Fruit fly (Drosophila melanogaster) whole organism, embryonic: ENCODE results near the gene CG42656.

Source experiments
- Aef1 ChIP-seq: fragments of 200-800 bp; sonication (Bioruptor generic); IDR thresholded peaks from 3 replicates; pipeline ENCODE4 v1.3.6; 2022; ENCODE audit warnings: missing biosample characterization, missing genetic modification characterization
- Awh ChIP-seq: fragments of 200-800 bp; sonication (Bioruptor generic); IDR thresholded peaks from 2 replicates; pipeline ENCODE4, ENCODE4 v1.3.6; 2022; ENCODE audit warnings: missing biosample characterization, missing genetic modification characterization
- B-H1 ChIP-seq: fragments of 200-800 bp; sonication (Bioruptor generic); IDR thresholded peaks from 3 replicates; pipeline ENCODE4 v1.3.6; 2022; ENCODE audit warnings: missing biosample characterization, missing genetic modification characterization
- Bteb2 ChIP-seq: fragments of 200-800 bp; sonication (Bioruptor generic); optimal IDR thresholded peaks from 2 replicates; lab custom pipeline; 2016; ENCODE audit warnings: missing biosample characterization, missing genetic modification characterization
- CG10979 ChIP-seq: fragments of 200-800 bp; sonication (Bioruptor generic); optimal IDR thresholded peaks from 2 replicates; lab custom pipeline; 2018; ENCODE audit warnings: missing biosample characterization, mild to moderate bottlenecking, missing genetic modification characterization, moderate library complexity
- CG11093 ChIP-seq: fragments of 200-800 bp; sonication (Bioruptor generic); IDR thresholded peaks from 3 replicates; pipeline ENCODE4 v1.3.6; 2022; ENCODE audit warnings: missing biosample characterization, missing genetic modification characterization
- CG12236 ChIP-seq: fragments of 200-800 bp; sonication (Bioruptor generic); optimal IDR thresholded peaks from 2 replicates; lab custom pipeline; 2016; ENCODE audit warnings: missing biosample characterization, missing genetic modification characterization
- CG13296 ChIP-seq: fragments of 200-800 bp; sonication (Bioruptor generic); optimal IDR thresholded peaks from 3 replicates; lab custom pipeline; 2018; ENCODE audit warnings: missing biosample characterization, mild to moderate bottlenecking, missing genetic modification characterization
- CG13775 ChIP-seq: fragments of 200-800 bp; sonication (Bioruptor generic); optimal IDR thresholded peaks from 3 replicates; lab custom pipeline; 2017; ENCODE audit warnings: missing biosample characterization, mild to moderate bottlenecking, missing genetic modification characterization
- CG14667 ChIP-seq: fragments of 200-800 bp; sonication (Bioruptor generic); IDR thresholded peaks from 2 replicates; pipeline ENCODE4 v1.3.6; 2022; ENCODE audit warnings: missing biosample characterization, missing genetic modification characterization
- CG1529 ChIP-seq: fragments of 200-800 bp; sonication (Bioruptor generic); optimal IDR thresholded peaks from 3 replicates; lab custom pipeline; 2018; ENCODE audit warnings: missing biosample characterization, missing genetic modification characterization
- CG15479 ChIP-seq: fragments of 200-800 bp; sonication (Bioruptor generic); optimal IDR thresholded peaks from 3 replicates; lab custom pipeline; 2019; ENCODE audit warnings: missing biosample characterization, mild to moderate bottlenecking, missing genetic modification characterization, moderate library complexity
- CG15601 ChIP-seq: fragments of 200-800 bp; sonication (Bioruptor generic); optimal IDR thresholded peaks from 3 replicates; lab custom pipeline; 2019; ENCODE audit warnings: missing biosample characterization, mild to moderate bottlenecking, missing genetic modification characterization, moderate library complexity
- CG17186 ChIP-seq: fragments of 200-800 bp; sonication (Bioruptor generic); optimal IDR thresholded peaks from 3 replicates; lab custom pipeline; 2017; ENCODE audit warnings: missing biosample characterization, missing genetic modification reagents, missing genetic modification characterization
- CG17829 ChIP-seq: fragments of 200-800 bp; optimal IDR thresholded peaks from 2 replicates; lab custom pipeline; 2019; ENCODE audit warnings: missing biosample characterization, mild to moderate bottlenecking, missing genetic modification characterization, moderate library complexity
- CG30020 ChIP-seq: fragments of 200-800 bp; optimal IDR thresholded peaks from 2 replicates; lab custom pipeline; 2019; ENCODE audit warnings: missing biosample characterization, mild to moderate bottlenecking, missing genetic modification characterization, moderate library complexity
- CG43689 ChIP-seq: fragments of 200-800 bp; sonication (Bioruptor generic); IDR thresholded peaks from 2 replicates; pipeline ENCODE4 v1.3.6; 2022; ENCODE audit warnings: missing biosample characterization, missing genetic modification characterization
- CG4424 ChIP-seq: fragments of 200-800 bp; sonication (Bioruptor generic); optimal IDR thresholded peaks from 3 replicates; lab custom pipeline; 2016; ENCODE audit warnings: missing biosample characterization, missing genetic modification characterization
- CG4707 ChIP-seq: fragments of 200-800 bp; sonication (Bioruptor generic); optimal IDR thresholded peaks from 2 replicates; lab custom pipeline; 2018; ENCODE audit warnings: missing biosample characterization, mild to moderate bottlenecking, missing genetic modification characterization, moderate library complexity
- CG5180 ChIP-seq: fragments of 200-800 bp; sonication (Bioruptor generic); optimal IDR thresholded peaks from 3 replicates; lab custom pipeline; 2017; ENCODE audit warnings: missing biosample characterization, missing genetic modification characterization, mild to moderate bottlenecking, moderate library complexity, missing genetic modification reagents
- CG9609 ChIP-seq: fragments of 200-800 bp; sonication (Bioruptor generic); optimal IDR thresholded peaks from 3 replicates; lab custom pipeline; 2016; ENCODE audit warnings: missing biosample characterization, missing genetic modification characterization
- CG9727 ChIP-seq: fragments of 200-800 bp; sonication (Bioruptor generic); optimal IDR thresholded peaks from 3 replicates; lab custom pipeline; 2017; ENCODE audit warnings: missing biosample characterization, mild to moderate bottlenecking, missing genetic modification characterization
- CG9876 ChIP-seq: fragments of 200-800 bp; sonication (Bioruptor generic); optimal IDR thresholded peaks from 2 replicates; lab custom pipeline; 2016; ENCODE audit warnings: missing biosample characterization, missing genetic modification characterization
- D ChIP-seq, 2 experiments: fragments of 200-800 bp in 1 of 2; fragments of >200 bp in 1 of 2; sonication (Bioruptor generic) in 1 of 2; optimal IDR thresholded peaks; 2 replicates in 1 of 2; 3 replicates in 1 of 2; lab custom pipeline; 2017; ENCODE audit warnings: mild to moderate bottlenecking in 1 of 2, missing biosample characterization in 1 of 2, missing genetic modification characterization in 1 of 2, missing genetic modification reagents in 1 of 2
- Dp ChIP-seq: fragments of 200-800 bp; sonication (Bioruptor generic); optimal IDR thresholded peaks from 2 replicates; lab custom pipeline; 2018; ENCODE audit warnings: missing biosample characterization, mild to moderate bottlenecking, missing genetic modification characterization, moderate library complexity
- Drgx ChIP-seq: fragments of 200-800 bp; sonication (Bioruptor generic); IDR thresholded peaks from 2 replicates; pipeline ENCODE4 v1.3.6; 2022; ENCODE audit warnings: missing biosample characterization, missing genetic modification characterization
- E2f2 ChIP-seq: fragments of 200-800 bp; sonication (Bioruptor generic); IDR thresholded peaks from 2 replicates; pipeline ENCODE4 v1.3.6; 2022; ENCODE audit warnings: missing biosample characterization, missing genetic modification characterization
- ERR ChIP-seq: fragments of 200-800 bp; sonication (Bioruptor generic); optimal IDR thresholded peaks from 2 replicates; lab custom pipeline; 2016; ENCODE audit warnings: missing biosample characterization, missing genetic modification characterization
- Eip74EF ChIP-seq, 2 experiments: fragments of 200-800 bp in 1 of 2; fragments of >200 bp in 1 of 2; sonication (Bioruptor generic) in 1 of 2; optimal IDR thresholded peaks; 2 replicates each; lab custom pipeline; 2017 to 2019; ENCODE audit warnings: missing biosample characterization in 2 of 2, missing genetic modification characterization in 2 of 2, mild to moderate bottlenecking in 1 of 2, moderate library complexity in 1 of 2
- Oaz ChIP-seq: fragments of 200-800 bp; sonication (Bioruptor generic); IDR thresholded peaks from 2 replicates; pipeline ENCODE4 v1.3.6; 2022; ENCODE audit warnings: missing biosample characterization, missing genetic modification characterization
- Rfx ChIP-seq: fragments of 200-800 bp; sonication (Bioruptor generic); IDR thresholded peaks from 2 replicates; pipeline ENCODE4 v1.3.6; 2022; ENCODE audit warnings: missing biosample characterization, missing genetic modification characterization
- YL-1 ChIP-seq: fragments of 200-800 bp; sonication (Bioruptor generic); optimal IDR thresholded peaks from 3 replicates; lab custom pipeline; 2017; ENCODE audit warnings: missing biosample characterization, mild to moderate bottlenecking, missing genetic modification characterization
- croc ChIP-seq: fragments of 200-800 bp; sonication (Bioruptor generic); conservative IDR thresholded peaks from 3 replicates; pipeline ENCODE4 v1.3.6; 2022; ENCODE audit warnings: missing biosample characterization, missing genetic modification characterization
- disco-r ChIP-seq: fragments of 200-800 bp; sonication (Bioruptor generic); optimal IDR thresholded peaks from 2 replicates; lab custom pipeline; 2016; ENCODE audit warnings: missing biosample characterization, missing genetic modification characterization
- ems ChIP-seq: fragments of 200-800 bp; sonication (Bioruptor generic); optimal IDR thresholded peaks from 3 replicates; lab custom pipeline; 2016; ENCODE audit warnings: missing biosample characterization, missing genetic modification characterization
- exex ChIP-seq: fragments of 200-800 bp; sonication (Bioruptor generic); optimal IDR thresholded peaks from 4 replicates; lab custom pipeline; 2018; ENCODE audit warnings: missing biosample characterization, mild to moderate bottlenecking, missing genetic modification characterization, moderate library complexity
- fu2 ChIP-seq: fragments of 200-800 bp; sonication (Bioruptor generic); optimal IDR thresholded peaks from 2 replicates; lab custom pipeline; 2016; ENCODE audit warnings: missing biosample characterization, missing genetic modification characterization
- gcm2 ChIP-seq: fragments of 200-800 bp; sonication (Bioruptor generic); optimal IDR thresholded peaks from 2 replicates; lab custom pipeline; 2016; ENCODE audit warnings: missing biosample characterization, missing genetic modification characterization
- grn ChIP-seq: fragments of 200-800 bp; sonication (Bioruptor generic); optimal IDR thresholded peaks from 3 replicates; lab custom pipeline; 2017; ENCODE audit warnings: missing biosample characterization, missing genetic modification characterization
- inv ChIP-seq: fragments of 200-800 bp; sonication (Bioruptor generic); IDR thresholded peaks from 2 replicates; pipeline ENCODE4 v1.3.6; 2022; ENCODE audit warnings: missing biosample characterization, missing genetic modification characterization; ENCODE audit not compliant: partially characterized antibody
- klu ChIP-seq: fragments of 200-800 bp; sonication (Bioruptor generic); IDR thresholded peaks from 2 replicates; pipeline ENCODE4 v1.3.6; 2022; ENCODE audit warnings: missing biosample characterization, missing genetic modification characterization
- nau ChIP-seq: fragments of 200-800 bp; sonication (Bioruptor generic); optimal IDR thresholded peaks from 3 replicates; lab custom pipeline; 2017; ENCODE audit warnings: missing biosample characterization, mild to moderate bottlenecking, missing genetic modification characterization, missing genetic modification reagents
- nerfin-1 ChIP-seq: fragments of 200-800 bp; sonication (Bioruptor generic); optimal IDR thresholded peaks from 3 replicates; lab custom pipeline; 2019; ENCODE audit warnings: missing biosample characterization, mild to moderate bottlenecking, missing genetic modification characterization, moderate library complexity
- pb ChIP-seq: fragments of 200-800 bp; sonication (Bioruptor generic); optimal IDR thresholded peaks from 3 replicates; lab custom pipeline; 2016; ENCODE audit warnings: missing biosample characterization, missing genetic modification characterization
- peb ChIP-seq: fragments of 200-800 bp; sonication (Bioruptor generic); IDR thresholded peaks from 2 replicates; pipeline ENCODE4 v1.3.6; 2022; ENCODE audit warnings: missing biosample characterization, missing genetic modification characterization
- ro ChIP-seq: fragments of 200-800 bp; sonication (Bioruptor generic); IDR thresholded peaks from 2 replicates; pipeline ENCODE4 v1.3.6; 2022; ENCODE audit warnings: missing biosample characterization, missing genetic modification characterization
- sens ChIP-seq: fragments of 200-800 bp; sonication (Bioruptor generic); peaks from one replicate; lab custom pipeline; 2016; ENCODE audit warnings: missing biosample characterization, missing genetic modification characterization
- so ChIP-seq: fragments of 200-800 bp; sonication (Bioruptor generic); IDR thresholded peaks from 3 replicates; pipeline ENCODE4 v1.3.6; 2022; ENCODE audit warnings: missing biosample characterization, missing genetic modification characterization
- tll ChIP-seq, 2 experiments: fragments of 200-800 bp in 1 of 2; fragments of >200 bp in 1 of 2; sonication (Bioruptor generic) in 1 of 2; optimal IDR thresholded peaks; 2 replicates each; lab custom pipeline; 2017 to 2019; ENCODE audit warnings: missing biosample characterization in 2 of 2, missing genetic modification characterization in 2 of 2, mild to moderate bottlenecking in 1 of 2, moderate library complexity in 1 of 2
- tx ChIP-seq: fragments of 200-800 bp; sonication (Bioruptor generic); optimal IDR thresholded peaks from 2 replicates; lab custom pipeline; 2016; ENCODE audit warnings: missing biosample characterization, missing genetic modification characterization

The CG42656 gene

DNA sequence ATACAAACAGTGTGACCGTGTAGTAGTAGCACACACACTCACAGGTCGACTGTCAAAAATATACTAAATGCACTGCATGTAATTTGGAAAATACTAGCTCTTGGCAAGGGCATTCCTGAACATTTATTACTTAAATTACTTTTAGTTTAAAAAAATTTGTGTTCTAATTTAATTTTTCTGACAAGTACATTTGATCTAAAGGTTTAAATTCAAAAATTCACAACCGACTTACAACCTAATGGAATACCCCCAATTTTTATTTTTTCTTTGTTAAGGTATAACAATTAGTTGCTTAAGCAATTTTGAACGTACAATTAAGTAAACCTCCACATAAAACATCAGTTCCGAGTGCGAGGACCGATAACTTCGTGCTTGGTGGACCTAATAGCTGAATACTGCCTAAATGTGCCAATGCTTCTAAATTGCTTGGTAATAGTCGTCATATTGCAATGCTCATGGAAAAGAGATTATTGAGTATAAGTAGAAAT is 19.3 kb downstream of the CG42656 start, which contains the start of gene CG1142 (continued):
- TF ChIP-seq CG15479 (GFP tag; lab: Kevin White, UChicago), result peak; percentile 89
- TF ChIP-seq CG9727 (GFP tag; lab: Kevin White, UChicago), result peak; percentile 99
- peak; percentile 99 for TF ChIP-seq Awh (GFP tag; lab: Robert Waterston, UW)
- TF ChIP-seq YL-1 (GFP tag; lab: Kevin White, UChicago), result peak; percentile 97
- peak; percentile 95 for TF ChIP-seq fu2 (GFP tag; lab: Kevin White, UChicago)
- TF ChIP-seq grn (GFP tag; lab: Kevin White, UChicago), result peak; percentile 72
- peak; percentile 96 for TF ChIP-seq CG14667 (GFP tag; lab: Robert Waterston, UW)
- TF ChIP-seq CG11093 (GFP tag; lab: Robert Waterston, UW), result peak; percentile 95
- peak in 1 of 2 experiments; percentile 99 for TF ChIP-seq Eip74EF (GFP tag; optimal IDR thresholded peaks at IDR 0.05; lab: Kevin White, UChicago)
- peak; percentile 88 for TF ChIP-seq CG17186 (GFP tag; lab: Kevin White, UChicago)
- TF ChIP-seq nerfin-1 (tag; lab: Kevin White, UChicago), result peak; percentile 98
- TF ChIP-seq CG15601 (tag; lab: Kevin White, UChicago), result peak; percentile 98
- peak; percentile 99 for TF ChIP-seq Rfx (GFP tag; lab: Robert Waterston, UW)
- peak; percentile 98 for TF ChIP-seq Drgx
- TF ChIP-seq CG10979, result peak; percentile 99
- peak; percentile 93 for TF ChIP-seq tx (GFP tag; lab: Kevin White, UChicago)
- TF ChIP-seq Oaz (GFP tag; lab: Robert Waterston, UW), result peak; percentile 98
- TF ChIP-seq inv (GFP tag; lab: Robert Waterston, UW), result no peak
- TF ChIP-seq gcm2 (GFP tag; lab: Kevin White, UChicago), result peak; percentile 90
- peak; percentile 98 for TF ChIP-seq B-H1
- TF ChIP-seq croc (GFP tag; lab: Robert Waterston, UW), result peak; percentile 96
- peak; percentile 98 for TF ChIP-seq CG13775
- TF ChIP-seq CG1529 (GFP tag; lab: Kevin White, UChicago), result peak; percentile 97
- peak; percentile 94 for TF ChIP-seq Aef1 (GFP tag; lab: Robert Waterston, UW)
- no peak for TF ChIP-seq D (optimal IDR thresholded peaks at IDR 0.05; lab: Kevin White, UChicago)
- TF ChIP-seq D (GFP tag; optimal IDR thresholded peaks at IDR 0.05; lab: Kevin White, UChicago), result peak; percentile 98
- TF ChIP-seq CG12236 (GFP tag; lab: Kevin White, UChicago), result peak; percentile 95
- TF ChIP-seq sens (GFP tag; lab: Kevin White, UChicago), result peak; percentile 100
- TF ChIP-seq CG13296 (GFP tag; lab: Kevin White, UChicago), result peak; percentile 98
- peak; percentile 91 for TF ChIP-seq CG5180 (GFP tag; lab: Kevin White, UChicago)
- peak; percentile 100 for TF ChIP-seq CG17829
- TF ChIP-seq CG9609, result peak; percentile 96
- TF ChIP-seq peb (GFP tag; lab: Robert Waterston, UW), result peak; percentile 95
- peak; percentile 86 for TF ChIP-seq E2f2 (GFP tag; lab: Robert Waterston, UW)
- peak; percentile 99 for TF ChIP-seq CG4424 (GFP tag; lab: Kevin White, UChicago)
- peak; percentile 94 for TF ChIP-seq ro (GFP tag; lab: Robert Waterston, UW)
- peak in 1 of 2 experiments; percentile 86 for TF ChIP-seq tll (GFP tag; optimal IDR thresholded peaks at IDR 0.05; lab: Kevin White, UChicago)
- peak; percentile 85 for TF ChIP-seq CG9876 (GFP tag; lab: Kevin White, UChicago)
- peak; percentile 88 for TF ChIP-seq ERR
- peak; percentile 97 for TF ChIP-seq disco-r
- peak; percentile 94 for TF ChIP-seq nau
- peak; percentile 95 for TF ChIP-seq klu (GFP tag; lab: Robert Waterston, UW)
- TF ChIP-seq Dp (GFP tag; lab: Kevin White, UChicago), result peak; percentile 32
- TF ChIP-seq CG4707, result peak; percentile 94
- peak; percentile 98 for TF ChIP-seq Bteb2 (GFP tag; lab: Kevin White, UChicago)
- peak; percentile 92 for TF ChIP-seq pb (GFP tag; lab: Kevin White, UChicago)
- peak; percentile 99 for TF ChIP-seq so (GFP tag; lab: Robert Waterston, UW)
- TF ChIP-seq CG43689 (GFP tag; lab: Robert Waterston, UW), result peak; percentile 96
- peak; percentile 91 for TF ChIP-seq exex (tag; lab: Kevin White, UChicago)
- peak; percentile 95 for TF ChIP-seq ems (GFP tag; lab: Kevin White, UChicago)
- TF ChIP-seq CG30020 (tag; lab: Kevin White, UChicago), result peak; percentile 90
